Fruit fly (Drosophila melanogaster) whole organism, embryonic: ENCODE data around the gene CG42833.

Source experiments
- Abd-B ChIP-seq: fragments of 200-800 bp; sonication (Bioruptor generic); optimal IDR thresholded peaks from 2 replicates; lab custom pipeline; 2018; ENCODE audit warnings: missing biosample characterization, mild to moderate bottlenecking, missing genetic modification characterization, moderate library complexity
- B-H2 ChIP-seq: fragments of 200-800 bp; sonication (Bioruptor generic); optimal IDR thresholded peaks from 2 replicates; lab custom pipeline; 2018; ENCODE audit warnings: missing biosample characterization, mild to moderate bottlenecking, missing genetic modification characterization
- CG12155 ChIP-seq: fragments of 200-800 bp; sonication (Bioruptor generic); optimal IDR thresholded peaks from 3 replicates; lab custom pipeline; 2016; ENCODE audit warnings: missing biosample characterization, missing genetic modification characterization
- CG1233 ChIP-seq: fragments of 200-800 bp; sonication (Bioruptor generic); optimal IDR thresholded peaks from 4 replicates; lab custom pipeline; 2018; ENCODE audit warnings: missing biosample characterization, mild to moderate bottlenecking, missing genetic modification characterization
- CG12659 ChIP-seq: fragments of 200-800 bp; sonication (Bioruptor generic); optimal IDR thresholded peaks from 3 replicates; lab custom pipeline; 2017; ENCODE audit warnings: mild to moderate bottlenecking, missing biosample characterization, missing genetic modification reagents, missing genetic modification characterization
- CG14965 ChIP-seq: fragments of 200-800 bp; sonication (Bioruptor generic); optimal IDR thresholded peaks from 2 replicates; lab custom pipeline; 2016; ENCODE audit warnings: missing biosample characterization, missing genetic modification characterization, borderline replicate concordance
- CG17829 ChIP-seq: fragments of 200-800 bp; optimal IDR thresholded peaks from 2 replicates; lab custom pipeline; 2019; ENCODE audit warnings: missing biosample characterization, mild to moderate bottlenecking, missing genetic modification characterization, moderate library complexity
- CG17912 ChIP-seq: fragments of 200-800 bp; sonication (Bioruptor generic); optimal IDR thresholded peaks from 2 replicates; lab custom pipeline; 2018; ENCODE audit warnings: missing biosample characterization, mild to moderate bottlenecking, missing genetic modification characterization
- CG18262 ChIP-seq: fragments of 200-800 bp; optimal IDR thresholded peaks from 3 replicates; lab custom pipeline; 2019; ENCODE audit warnings: missing biosample characterization, mild to moderate bottlenecking, missing genetic modification characterization, moderate library complexity
- CG2199 ChIP-seq: fragments of 200-800 bp; sonication (Bioruptor generic); IDR thresholded peaks from 3 replicates; pipeline ENCODE4 v1.3.6; 2022; ENCODE audit warnings: missing biosample characterization, missing genetic modification characterization
- CG2678 ChIP-seq: fragments of 200-800 bp; sonication (Bioruptor generic); optimal IDR thresholded peaks from 3 replicates; lab custom pipeline; 2019; ENCODE audit warnings: missing biosample characterization, mild to moderate bottlenecking, missing genetic modification characterization, moderate library complexity
- CG30403 ChIP-seq: fragments of 200-800 bp; sonication (Bioruptor generic); optimal IDR thresholded peaks from 3 replicates; lab custom pipeline; 2016; ENCODE audit warnings: missing biosample characterization, missing genetic modification characterization
- CG3281 ChIP-seq: fragments of 200-800 bp; sonication (Bioruptor generic); optimal IDR thresholded peaks from 3 replicates; lab custom pipeline; 2017; ENCODE audit warnings: missing biosample characterization, mild to moderate bottlenecking, missing genetic modification characterization
- CG4328 ChIP-seq: fragments of 200-800 bp; sonication (Bioruptor generic); optimal IDR thresholded peaks from 3 replicates; lab custom pipeline; 2017; ENCODE audit warnings: missing biosample characterization, missing genetic modification reagents, missing genetic modification characterization
- CG6254 ChIP-seq: fragments of 200-800 bp; sonication (Bioruptor generic); optimal IDR thresholded peaks from 3 replicates; lab custom pipeline; 2017; ENCODE audit warnings: mild to moderate bottlenecking, missing biosample characterization, missing genetic modification reagents, missing genetic modification characterization
- CG6854 ChIP-seq: fragments of 200-800 bp; sonication (Bioruptor generic); optimal IDR thresholded peaks from 3 replicates; lab custom pipeline; 2017; ENCODE audit warnings: missing biosample characterization, mild to moderate bottlenecking, missing genetic modification characterization
- CG9727 ChIP-seq: fragments of 200-800 bp; sonication (Bioruptor generic); optimal IDR thresholded peaks from 3 replicates; lab custom pipeline; 2017; ENCODE audit warnings: missing biosample characterization, mild to moderate bottlenecking, missing genetic modification characterization
- D ChIP-seq, 2 experiments: fragments of 200-800 bp in 1 of 2; fragments of >200 bp in 1 of 2; sonication (Bioruptor generic) in 1 of 2; optimal IDR thresholded peaks; 2 replicates in 1 of 2; 3 replicates in 1 of 2; lab custom pipeline; 2017; ENCODE audit warnings: mild to moderate bottlenecking in 1 of 2, missing biosample characterization in 1 of 2, missing genetic modification characterization in 1 of 2, missing genetic modification reagents in 1 of 2
- Dbx ChIP-seq: fragments of 200-800 bp; sonication (Bioruptor generic); IDR thresholded peaks from 3 replicates; pipeline ENCODE4 v1.3.6; 2022; ENCODE audit warnings: missing biosample characterization, missing genetic modification characterization
- Ets65A ChIP-seq: fragments of 200-800 bp; sonication (Bioruptor generic); peaks from one replicate; lab custom pipeline; 2016; ENCODE audit warnings: missing biosample characterization, missing genetic modification characterization
- HLH3B ChIP-seq: fragments of 200-800 bp; sonication (Bioruptor generic); IDR thresholded peaks from 2 replicates; pipeline ENCODE4 v1.3.6; 2022; ENCODE audit warnings: missing biosample characterization, missing genetic modification characterization
- HmgZ ChIP-seq: fragments of 200-800 bp; sonication (Bioruptor generic); optimal IDR thresholded peaks from 2 replicates; lab custom pipeline; 2018; ENCODE audit warnings: missing biosample characterization, mild to moderate bottlenecking, missing genetic modification characterization
- Hr3 ChIP-seq: fragments of 200-800 bp; sonication (Bioruptor generic); optimal IDR thresholded peaks from 3 replicates; lab custom pipeline; 2016; ENCODE audit warnings: missing biosample characterization, missing genetic modification characterization
- Hsf ChIP-seq: fragments of 200-800 bp; sonication (Bioruptor generic); optimal IDR thresholded peaks from 3 replicates; lab custom pipeline; 2016; ENCODE audit warnings: missing biosample characterization, missing genetic modification characterization
- MBD-R2 ChIP-seq: fragments of 200-800 bp; sonication (Bioruptor generic); IDR thresholded peaks from 2 replicates; pipeline ENCODE4 v1.3.6; 2022; ENCODE audit warnings: missing biosample characterization, missing genetic modification characterization
- Nf-YC ChIP-seq: fragments of 200-800 bp; optimal IDR thresholded peaks from 3 replicates; lab custom pipeline; 2019; ENCODE audit warnings: missing biosample characterization, mild to moderate bottlenecking, missing genetic modification characterization, moderate library complexity
- Ssrp ChIP-seq: fragments of 200-800 bp; sonication (Bioruptor generic); optimal IDR thresholded peaks from 2 replicates; lab custom pipeline; 2018; ENCODE audit warnings: missing biosample characterization, mild to moderate bottlenecking, missing genetic modification characterization, moderate library complexity
- da ChIP-seq: fragments of 200-800 bp; sonication (Bioruptor generic); optimal IDR thresholded peaks from 2 replicates; lab custom pipeline; 2016; ENCODE audit warnings: missing biosample characterization, missing genetic modification characterization
- dan ChIP-seq: fragments of 200-800 bp; sonication (Bioruptor generic); IDR thresholded peaks from 2 replicates; pipeline ENCODE4 v1.3.6; 2022; ENCODE audit warnings: missing biosample characterization, missing genetic modification characterization
- dati ChIP-seq: fragments of 200-800 bp; sonication (Bioruptor generic); IDR thresholded peaks from 2 replicates; pipeline ENCODE4 v1.3.6; 2022; ENCODE audit warnings: missing biosample characterization, missing genetic modification characterization
- fd3F ChIP-seq: fragments of 200-800 bp; sonication (Bioruptor generic); optimal IDR thresholded peaks from 2 replicates; lab custom pipeline; 2018; ENCODE audit warnings: missing biosample characterization, mild to moderate bottlenecking, missing genetic modification characterization, moderate library complexity
- gem ChIP-seq: fragments of 200-800 bp; sonication (Bioruptor generic); optimal IDR thresholded peaks from 2 replicates; lab custom pipeline; 2019; ENCODE audit warnings: missing biosample characterization, mild to moderate bottlenecking, missing genetic modification characterization, moderate library complexity
- hkb ChIP-seq, 2 experiments: fragments of 200-800 bp in 1 of 2; fragments of >200 bp in 1 of 2; sonication (Bioruptor generic) in 1 of 2; IDR thresholded peaks in 1 of 2; optimal IDR thresholded peaks in 1 of 2; 2 replicates each; pipeline versions ENCODE4 v1.3.6 to Lab custom; 2017 to 2022; ENCODE audit warnings: missing biosample characterization in 1 of 2, missing genetic modification characterization in 1 of 2
- inv ChIP-seq: fragments of 200-800 bp; sonication (Bioruptor generic); IDR thresholded peaks from 2 replicates; pipeline ENCODE4 v1.3.6; 2022; ENCODE audit warnings: missing biosample characterization, missing genetic modification characterization; ENCODE audit not compliant: partially characterized antibody
- lbe ChIP-seq: fragments of 200-800 bp; sonication (Bioruptor generic); optimal IDR thresholded peaks from 2 replicates; lab custom pipeline; 2016; ENCODE audit warnings: missing biosample characterization, mild to moderate bottlenecking, missing genetic modification characterization
- nerfin-2 ChIP-seq: fragments of 200-800 bp; sonication (Bioruptor generic); IDR thresholded peaks from 2 replicates; pipeline ENCODE4 v1.3.6; 2022; ENCODE audit warnings: missing biosample characterization, missing genetic modification characterization; ENCODE audit not compliant: partially characterized antibody
- org-1 ChIP-seq: fragments of 200-800 bp; sonication (Bioruptor generic); optimal IDR thresholded peaks from 2 replicates; lab custom pipeline; 2017; ENCODE audit warnings: missing biosample characterization, missing genetic modification characterization
- pb ChIP-seq: fragments of 200-800 bp; sonication (Bioruptor generic); optimal IDR thresholded peaks from 3 replicates; lab custom pipeline; 2016; ENCODE audit warnings: missing biosample characterization, missing genetic modification characterization
- prd ChIP-seq, 3 experiments: fragments of >200 bp in 2 of 3; fragments of 200-800 bp in 1 of 3; sonication (Bioruptor generic) in 1 of 3; optimal IDR thresholded peaks in 2 of 3; IDR thresholded peaks in 1 of 3; 2 replicates in 2 of 3; 3 replicates in 1 of 3; pipeline versions ENCODE4 v1.3.6 to Lab custom; 2017 to 2022; ENCODE audit warnings: missing biosample characterization in 1 of 3, missing genetic modification characterization in 1 of 3
- rib ChIP-seq: fragments of 200-800 bp; sonication (Bioruptor generic); IDR thresholded peaks from 2 replicates; pipeline ENCODE4 v1.3.6; 2022; ENCODE audit warnings: missing biosample characterization, missing genetic modification characterization
- sens-2 ChIP-seq: fragments of 200-800 bp; sonication (Bioruptor generic); IDR thresholded peaks from 2 replicates; pipeline ENCODE4 v1.3.6; 2022; ENCODE audit warnings: missing biosample characterization, missing genetic modification characterization
- slbo ChIP-seq: fragments of 200-800 bp; sonication (Bioruptor generic); IDR thresholded peaks from 2 replicates; pipeline ENCODE4 v1.3.6; 2022; ENCODE audit warnings: missing biosample characterization, missing genetic modification characterization
- tin ChIP-seq: fragments of 200-800 bp; sonication (Bioruptor generic); optimal IDR thresholded peaks from 3 replicates; lab custom pipeline; 2016; ENCODE audit warnings: missing biosample characterization, missing genetic modification characterization
- tio ChIP-seq: fragments of 200-800 bp; sonication (Bioruptor generic); optimal IDR thresholded peaks from 2 replicates; lab custom pipeline; 2017; ENCODE audit warnings: missing biosample characterization, missing genetic modification characterization, inconsistent platforms
- tna ChIP-seq: fragments of 200-800 bp; sonication (Bioruptor generic); IDR thresholded peaks from 2 replicates; pipeline ENCODE4 v1.3.6; 2022; ENCODE audit warnings: missing biosample characterization, missing genetic modification characterization; ENCODE audit not compliant: partially characterized antibody
- toy ChIP-seq: fragments of 200-800 bp; sonication (Bioruptor generic); IDR thresholded peaks from 2 replicates; pipeline ENCODE4 v1.3.6; 2022; ENCODE audit warnings: missing biosample characterization, missing genetic modification characterization
- usp ChIP-seq: fragments of >200 bp; optimal IDR thresholded peaks from 2 replicates; lab custom pipeline; 2017; ENCODE audit warnings: missing biosample characterization, missing genetic modification characterization
- wor ChIP-seq: fragments of 200-800 bp; sonication (Bioruptor generic); IDR thresholded peaks from 2 replicates; pipeline ENCODE4 v1.3.6; 2022; ENCODE audit warnings: missing biosample characterization, missing genetic modification characterization

The CG42833 gene

dm6 chr3L:20183345-20184088 lies 16.4 kb upstream of the CG42833 start (continued):
- no peak for TF ChIP-seq rib
- TF ChIP-seq prd (optimal IDR thresholded peaks at IDR 0.05; lab: Kevin White, UChicago), result no peak
- peak; percentile 58; the same call in 1 of the 3 replicates for TF ChIP-seq prd (GFP tag; IDR thresholded peaks at IDR 0.05; lab: Robert Waterston, UW)
- no peak for TF ChIP-seq da
- TF ChIP-seq Ssrp, result peak; percentile 54
- no peak for TF ChIP-seq sens-2 (GFP tag; lab: Robert Waterston, UW)
- no peak for TF ChIP-seq CG6854 (GFP tag; lab: Kevin White, UChicago)
- TF ChIP-seq Hr3, result peak; percentile 52
- no peak for TF ChIP-seq CG2199 (GFP tag; lab: Robert Waterston, UW)
- TF ChIP-seq CG4328 (GFP tag; lab: Kevin White, UChicago), result no peak
- no peak for TF ChIP-seq D (optimal IDR thresholded peaks at IDR 0.05; lab: Kevin White, UChicago)
- peak; percentile 8 for TF ChIP-seq D (GFP tag; optimal IDR thresholded peaks at IDR 0.05; lab: Kevin White, UChicago)
- TF ChIP-seq slbo, result peak; percentile 67
- TF ChIP-seq CG9727 (GFP tag; lab: Kevin White, UChicago), result peak; percentile 63
- peak; percentile 68 for TF ChIP-seq CG2678 (tag; lab: Kevin White, UChicago)
- TF ChIP-seq org-1 (GFP tag; lab: Kevin White, UChicago), result peak; percentile 33
- TF ChIP-seq inv, result no peak
- peak; percentile 18 for TF ChIP-seq CG17829 (tag; lab: Kevin White, UChicago)
- no peak for TF ChIP-seq dati (GFP tag; lab: Robert Waterston, UW)
- TF ChIP-seq tio, result peak; percentile 61
- TF ChIP-seq CG3281 (GFP tag; lab: Kevin White, UChicago), result peak; percentile 59
- no peak for TF ChIP-seq CG17912 (GFP tag; lab: Kevin White, UChicago)
- TF ChIP-seq fd3F, result peak; percentile 17
- no peak for TF ChIP-seq dan (GFP tag; lab: Robert Waterston, UW)
- TF ChIP-seq HmgZ (tag; lab: Kevin White, UChicago), result no peak
- TF ChIP-seq CG12659 (GFP tag; lab: Kevin White, UChicago), result peak; percentile 23
- no peak for TF ChIP-seq CG14965 (GFP tag; lab: Kevin White, UChicago)
- TF ChIP-seq tna (GFP tag; lab: Robert Waterston, UW), result no peak
- TF ChIP-seq CG12155 (GFP tag; lab: Kevin White, UChicago), result no peak
- TF ChIP-seq CG18262 (tag; lab: Kevin White, UChicago), result peak; percentile 56
- TF ChIP-seq gem (tag; lab: Kevin White, UChicago), result peak; percentile 75
- TF ChIP-seq Hsf (GFP tag; lab: Kevin White, UChicago), result peak; percentile 64
- TF ChIP-seq lbe, result no peak
- no peak for TF ChIP-seq CG6254
- TF ChIP-seq hkb (optimal IDR thresholded peaks at IDR 0.05; lab: Kevin White, UChicago), result no peak
- peak; percentile 45 for TF ChIP-seq hkb (GFP tag; IDR thresholded peaks at IDR 0.05; lab: Robert Waterston, UW)
- TF ChIP-seq Nf-YC (tag; lab: Kevin White, UChicago), result no peak
- TF ChIP-seq Abd-B (GFP tag; lab: Kevin White, UChicago), result peak; percentile 39
- TF ChIP-seq pb (GFP tag; lab: Kevin White, UChicago), result no peak
- TF ChIP-seq nerfin-2 (GFP tag; lab: Robert Waterston, UW), result no peak
- TF ChIP-seq HLH3B (GFP tag; lab: Robert Waterston, UW), result peak; percentile 42; the same call in 1 of the 2 replicates
- TF ChIP-seq MBD-R2 (GFP tag; lab: Robert Waterston, UW), result no peak
- TF ChIP-seq usp, result no peak
- TF ChIP-seq toy (GFP tag; lab: Robert Waterston, UW), result no peak
- TF ChIP-seq B-H2 (GFP tag; lab: Kevin White, UChicago), result no peak
- peak; percentile 60 for TF ChIP-seq Ets65A (GFP tag; lab: Kevin White, UChicago)
- no peak for TF ChIP-seq CG1233 (GFP tag; lab: Kevin White, UChicago)
- peak; percentile 58 for TF ChIP-seq CG30403 (GFP tag; lab: Kevin White, UChicago)
- 0 out of 3 replicates have a peak, but pooled peaks have one; percentile 36 for TF ChIP-seq Dbx (GFP tag; lab: Robert Waterston, UW)
- no peak for TF ChIP-seq wor (GFP tag; lab: Robert Waterston, UW)
- peak; percentile 29 for TF ChIP-seq tin (GFP tag; lab: Kevin White, UChicago)
